Fruit fly (Drosophila melanogaster): ENCODE results near the gene CG6431.

CG6431 gene

DNA sequence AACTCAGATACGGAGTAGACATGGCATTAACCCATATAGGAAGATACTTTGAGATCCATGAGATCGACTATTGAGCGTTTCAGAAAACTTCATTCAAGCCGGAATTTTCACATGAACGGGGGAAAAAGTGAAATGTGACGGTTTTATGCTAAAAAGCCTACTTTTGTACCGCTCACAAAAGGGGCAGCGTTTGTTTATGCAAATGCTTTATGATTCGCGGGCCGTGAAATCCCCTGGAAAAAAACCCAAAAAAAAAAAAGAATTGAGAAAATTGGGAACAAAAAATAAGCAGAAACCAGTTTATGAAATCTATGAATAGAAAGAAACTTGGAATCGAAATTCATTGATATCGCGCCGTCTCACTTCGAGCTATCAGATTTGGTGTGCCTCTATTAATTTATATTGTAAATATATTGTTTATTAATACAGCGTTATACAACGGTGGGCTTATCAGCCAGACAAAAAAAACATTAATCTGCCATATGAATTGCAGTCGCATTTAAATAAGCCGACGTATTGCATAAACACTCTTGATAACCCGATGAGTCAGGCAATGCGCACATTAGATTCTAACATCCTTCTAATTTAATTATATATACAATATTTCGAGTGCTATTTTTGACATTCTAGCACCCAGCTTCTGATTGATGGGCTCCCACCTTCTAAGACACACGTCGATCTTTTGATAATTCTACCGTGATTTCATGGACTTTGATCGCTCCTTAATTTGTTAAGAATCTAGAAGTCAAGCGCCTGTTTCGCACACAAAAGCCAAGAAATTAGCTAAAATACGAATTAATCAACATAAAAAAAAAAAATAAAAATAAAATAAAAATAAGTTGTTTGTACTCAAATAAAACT is 25.8 kb downstream of the CG6431 start:
- no peak for TF ChIP-seq dl (GFP tag; optimal IDR thresholded peaks at IDR 0.05; ENCODE audit: insufficient read depth in 1 of 2, partially characterized antibody in 2 of 2)

DNA sequence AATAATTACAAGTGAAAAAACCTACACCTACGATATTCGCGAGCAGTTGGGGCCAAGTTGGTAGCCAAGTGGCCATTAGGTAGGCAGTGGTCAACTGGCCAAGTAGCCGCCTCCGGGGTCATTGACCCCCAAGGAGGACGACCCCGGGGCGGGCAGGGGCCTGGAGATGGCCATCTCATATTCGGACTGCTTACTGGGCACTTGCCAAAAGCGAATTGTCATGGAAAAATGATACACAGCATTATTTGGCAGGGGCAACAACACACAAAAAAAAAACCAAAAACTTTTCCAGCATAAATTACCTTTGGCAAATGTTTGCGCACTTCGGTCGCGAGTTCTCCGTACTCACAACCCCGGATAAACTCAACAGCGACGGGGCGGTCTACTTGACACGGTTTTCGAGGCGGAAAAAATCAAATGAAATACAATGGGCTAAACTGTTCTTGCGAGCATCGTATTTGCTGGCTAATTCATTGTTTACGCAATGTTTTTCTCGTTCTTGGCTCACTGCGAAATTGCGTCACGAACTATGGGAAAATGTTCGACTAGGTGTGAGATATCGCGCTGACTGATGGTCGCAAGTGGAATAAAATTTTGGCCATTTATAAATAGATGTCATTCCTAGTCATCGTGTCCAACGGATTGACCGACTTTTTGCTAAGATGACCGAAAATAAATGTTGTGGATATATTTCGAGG is 27.1 kb downstream of the CG6431 start:
- TF ChIP-seq dmrt93B (GFP tag; optimal IDR thresholded peaks at IDR 0.05) (no peak), jim (GFP tag; optimal IDR thresholded peaks at IDR 0.05) (no peak), woc (GFP tag; optimal IDR thresholded peaks at IDR 0.05) (no peak), dsf (GFP tag; optimal IDR thresholded peaks at IDR 0.05; ENCODE audit: borderline replicate concordance) (no peak), GATAd (GFP tag; optimal IDR thresholded peaks at IDR 0.05) (no peak), Vsx2 (GFP tag; optimal IDR thresholded peaks at IDR 0.05; ENCODE audit: partially characterized antibody) (no peak), psq (GFP tag; optimal IDR thresholded peaks at IDR 0.05) (no peak)

dm6 chr2L:10751879-10752620 is 28.0 kb downstream of the CG6431 start:
- peak; percentile 33 for TF ChIP-seq sv (GFP tag; optimal IDR thresholded peaks at IDR 0.05)
- TF ChIP-seq N (GFP tag; optimal IDR thresholded peaks at IDR 0.05): no peak

DNA sequence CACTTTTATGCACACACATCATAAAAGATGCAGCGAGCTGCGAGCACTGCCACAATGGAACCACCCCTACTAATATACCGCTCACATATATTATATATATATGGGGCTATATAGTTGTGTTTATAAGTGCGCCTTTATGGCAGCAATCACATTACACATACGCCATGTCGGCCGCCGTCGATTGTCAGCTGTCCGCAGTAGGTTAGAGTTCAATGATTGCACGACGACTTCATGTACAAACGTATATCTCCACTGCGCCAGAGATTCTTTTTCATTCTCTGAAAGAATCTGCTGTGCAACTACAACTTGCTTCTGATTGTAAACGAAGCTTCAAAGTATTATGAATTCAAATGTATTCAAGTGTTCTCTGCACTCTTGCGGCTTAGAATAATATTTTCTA is 28.7 kb downstream of the CG6431 start:
- no peak for TF ChIP-seq jim (GFP tag; optimal IDR thresholded peaks at IDR 0.05)
- TF ChIP-seq rgr (GFP tag; optimal IDR thresholded peaks at IDR 0.05): no peak
- no peak for TF ChIP-seq dl (GFP tag; optimal IDR thresholded peaks at IDR 0.05; ENCODE audit: insufficient read depth in 1 of 2, partially characterized antibody in 2 of 2)
- TF ChIP-seq N (GFP tag; optimal IDR thresholded peaks at IDR 0.05): no peak
- TF ChIP-seq CG9705 (GFP tag; optimal IDR thresholded peaks at IDR 0.05): no peak
- TF ChIP-seq sv (GFP tag; optimal IDR thresholded peaks at IDR 0.05): no peak
- no peak for TF ChIP-seq Mio (GFP tag; optimal IDR thresholded peaks at IDR 0.05)
- TF ChIP-seq dsf (GFP tag; optimal IDR thresholded peaks at IDR 0.05; ENCODE audit: borderline replicate concordance): no peak
- no peak for TF ChIP-seq woc (GFP tag; optimal IDR thresholded peaks at IDR 0.05)
- no peak for TF ChIP-seq Dif (GFP tag; optimal IDR thresholded peaks at IDR 0.05; ENCODE audit: partially characterized antibody)
- no peak for TF ChIP-seq ey (GFP tag; optimal IDR thresholded peaks at IDR 0.05)
- TF ChIP-seq Hnf4 (GFP tag; optimal IDR thresholded peaks at IDR 0.05): no peak
- TF ChIP-seq Abd-B (GFP tag; optimal IDR thresholded peaks at IDR 0.05): no peak
- TF ChIP-seq lola (GFP tag; optimal IDR thresholded peaks at IDR 0.05): no peak
- TF ChIP-seq Sp1 (GFP tag; optimal IDR thresholded peaks at IDR 0.05): no peak
- no peak for TF ChIP-seq usp (GFP tag; optimal IDR thresholded peaks at IDR 0.05)
- no peak for TF ChIP-seq Rel (GFP tag; optimal IDR thresholded peaks at IDR 0.05)
- no peak for TF ChIP-seq Rel (tag; optimal IDR thresholded peaks at IDR 0.05)
- TF ChIP-seq brk (GFP tag; optimal IDR thresholded peaks at IDR 0.05): no peak

dm6 chr2L:10753618-10754017 is 29.6 kb downstream of the CG6431 start:
- TF ChIP-seq br (GFP tag; optimal IDR thresholded peaks at IDR 0.05): no peak
- no peak for TF ChIP-seq Mio (GFP tag; optimal IDR thresholded peaks at IDR 0.05)
- TF ChIP-seq OdsH (GFP tag; optimal IDR thresholded peaks at IDR 0.05): no peak
- no peak for TF ChIP-seq Hr78 (GFP tag; optimal IDR thresholded peaks at IDR 0.05)
- no peak for TF ChIP-seq Sp1 (GFP tag; optimal IDR thresholded peaks at IDR 0.05)
- no peak for TF ChIP-seq dl (GFP tag; optimal IDR thresholded peaks at IDR 0.05; ENCODE audit: insufficient read depth in 1 of 2, partially characterized antibody in 2 of 2)
- TF ChIP-seq foxo (GFP tag; optimal IDR thresholded peaks at IDR 0.05): no peak
- TF ChIP-seq CG9705 (GFP tag; optimal IDR thresholded peaks at IDR 0.05): no peak
- TF ChIP-seq dmrt93B (GFP tag; optimal IDR thresholded peaks at IDR 0.05): no peak
- no peak for TF ChIP-seq Jra (GFP tag; optimal IDR thresholded peaks at IDR 0.05)
- no peak for TF ChIP-seq usp (GFP tag; optimal IDR thresholded peaks at IDR 0.05)
- no peak for TF ChIP-seq brk (GFP tag; optimal IDR thresholded peaks at IDR 0.05)
- TF ChIP-seq Abd-B (GFP tag; optimal IDR thresholded peaks at IDR 0.05): no peak
- TF ChIP-seq Hr83 (GFP tag; optimal IDR thresholded peaks at IDR 0.05; ENCODE audit: poor library complexity, severe bottlenecking): no peak
- no peak for TF ChIP-seq CG32264 (GFP tag; optimal IDR thresholded peaks at IDR 0.05)
- no peak for TF ChIP-seq Myc (optimal IDR thresholded peaks at IDR 0.05)
- TF ChIP-seq ey (GFP tag; optimal IDR thresholded peaks at IDR 0.05): no peak
- no peak for TF ChIP-seq tai (GFP tag; optimal IDR thresholded peaks at IDR 0.05)
